Worm (Caenorhabditis elegans): ENCODE data around the gene D2062.13.
A peak's percentile ranks its signal among the peaks of the same experiment; 100 is the strongest.
"Not testable (repeated sequence)": the region's sequence is repeated elsewhere in the genome, so short reads cannot be mapped to it uniquely, and the experiment has no call there.

D2062.13 gene

DNA sequence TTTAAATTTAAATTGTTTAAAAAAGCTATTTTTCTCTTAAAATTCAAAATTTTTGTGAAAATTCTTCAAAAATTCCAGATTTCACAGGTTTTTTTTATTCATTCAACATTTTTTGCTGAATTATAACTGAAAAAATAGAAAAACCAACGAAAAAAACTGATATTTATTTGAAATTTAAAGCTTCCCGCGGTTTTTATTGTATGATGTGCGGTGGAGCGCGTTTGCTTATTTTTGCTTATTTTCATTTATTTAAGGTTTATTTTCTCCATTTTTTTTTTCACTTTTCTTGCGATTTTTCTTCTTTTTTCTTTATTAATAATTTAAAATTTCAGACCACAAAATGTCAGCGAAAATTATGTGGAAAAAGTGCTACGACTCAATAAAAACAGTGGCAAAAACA, 25.7 kb downstream of the D2062.13 start, which contains the start of gene F22E5.9:
Gene F22E5.9 (plus strand): TSS at position 327 of the 400 bp plus-strand sequence.
- TF ChIP-seq ama-1 (optimal IDR thresholded peaks at IDR 0.05) (no peak), pes-1 (GFP tag; IDR thresholded peaks at IDR 0.05) (no peak), hnd-1 (tag; optimal IDR thresholded peaks at IDR 0.05) (no peak), ceh-36 (tag; optimal IDR thresholded peaks at IDR 0.05) (no peak), sea-1 (GFP tag; conservative IDR thresholded peaks at IDR 0.05) (no peak), tbx-37 (GFP tag; conservative IDR thresholded peaks at IDR 0.05) (no peak), F13C5.2 (tag; optimal IDR thresholded peaks at IDR 0.05) (no peak), tra-4 (tag; optimal IDR thresholded peaks at IDR 0.05) (no peak), hmg-4 (GFP tag; optimal IDR thresholded peaks at IDR 0.05) (no peak), tbx-11 (GFP tag; IDR thresholded peaks at IDR 0.05) (no peak), aly-1 (tag; optimal IDR thresholded peaks at IDR 0.05) (no peak), flt-1 (GFP tag; IDR thresholded peaks at IDR 0.05) (no peak), scrt-1 (GFP tag; IDR thresholded peaks at IDR 0.05) (no peak), ets-7 (tag; optimal IDR thresholded peaks at IDR 0.05) (no peak), hmbx-1 (tag; optimal IDR thresholded peaks at IDR 0.05) (no peak), B0310.2 (tag; optimal IDR thresholded peaks at IDR 0.05) (no peak), ceh-13 (GFP tag; optimal IDR thresholded peaks at IDR 0.05) (no peak)

DNA sequence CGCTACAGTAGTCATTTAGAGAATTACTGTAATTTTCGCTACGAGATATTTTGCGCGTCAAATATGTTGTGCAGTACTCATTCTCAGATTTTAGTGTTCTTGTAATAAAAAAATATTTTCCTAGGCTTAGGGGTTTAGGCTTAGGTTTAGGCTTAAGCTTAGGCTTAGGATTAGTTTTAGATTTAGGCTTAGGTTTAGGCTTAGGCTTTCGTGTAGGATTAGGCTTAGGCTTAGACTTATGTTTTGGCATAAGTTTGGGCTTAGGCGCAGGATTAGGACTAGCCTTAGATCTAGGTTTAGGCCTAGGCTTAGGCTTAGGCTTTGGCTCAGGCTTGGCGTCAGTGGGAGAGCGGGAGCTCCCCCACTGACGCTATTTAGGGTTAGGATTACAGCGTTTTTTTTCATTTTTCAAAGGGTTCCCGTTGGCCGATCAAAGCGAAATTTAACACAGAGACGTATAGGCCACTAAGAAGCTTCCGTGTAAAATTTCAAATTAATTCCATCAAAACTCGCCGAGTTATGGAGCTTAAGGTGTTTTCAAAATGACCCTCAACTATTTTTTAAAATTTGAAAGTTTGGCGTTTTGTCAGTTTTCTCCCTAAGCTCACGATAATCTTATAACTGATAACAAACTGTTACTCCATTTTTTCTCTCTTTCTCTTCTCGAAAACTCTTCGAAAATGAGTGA, 27.2 kb downstream of the D2062.13 start, which contains the start of gene F22E5.8:
Gene F22E5.8 (plus strand): TSS at position 638 of the 688 bp plus-strand sequence.
- TF ChIP-seq ceh-36 (tag; optimal IDR thresholded peaks at IDR 0.05) (peak; percentile 58), pes-1 (GFP tag; IDR thresholded peaks at IDR 0.05) (0 out of 2 replicates have a peak, but pooled peaks have one; percentile 10)

DNA sequence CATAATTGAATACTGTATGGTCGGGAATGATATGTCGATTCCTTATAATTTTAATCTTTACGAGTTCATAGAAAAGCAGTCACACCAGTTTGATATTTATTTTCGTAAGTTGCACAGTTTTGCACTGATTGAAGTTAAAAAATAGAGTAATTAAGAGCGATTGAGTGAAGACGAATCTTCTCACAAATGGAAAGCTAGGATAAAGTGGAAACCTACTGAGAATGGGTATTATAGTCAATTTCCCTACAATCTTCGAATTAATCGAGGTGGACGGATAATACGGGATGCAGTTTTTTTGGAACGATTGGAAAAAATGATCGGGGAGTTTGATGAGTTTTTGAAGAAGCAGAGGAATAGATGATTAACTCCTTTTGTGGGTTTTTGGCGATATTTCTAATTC, 28.6 kb downstream of the D2062.13 start, which contains the start of gene F22E5.23:
Gene F22E5.23 (plus strand): TSS at position 301 of the 400 bp plus-strand sequence.
- TF ChIP-seq tra-4 (tag; optimal IDR thresholded peaks at IDR 0.05) (no peak), aly-1 (tag; optimal IDR thresholded peaks at IDR 0.05) (no peak), F13C5.2 (tag; optimal IDR thresholded peaks at IDR 0.05) (no peak), scrt-1 (GFP tag; IDR thresholded peaks at IDR 0.05) (no peak), ama-1 (optimal IDR thresholded peaks at IDR 0.05) (no peak), tbx-11 (GFP tag; IDR thresholded peaks at IDR 0.05) (no peak), sea-1 (GFP tag; conservative IDR thresholded peaks at IDR 0.05) (no peak), hmbx-1 (tag; optimal IDR thresholded peaks at IDR 0.05) (no peak), tbx-37 (GFP tag; conservative IDR thresholded peaks at IDR 0.05) (no peak), flt-1 (GFP tag; IDR thresholded peaks at IDR 0.05) (no peak), ets-7 (tag; optimal IDR thresholded peaks at IDR 0.05) (no peak), pes-1 (GFP tag; IDR thresholded peaks at IDR 0.05) (no peak), hnd-1 (tag; optimal IDR thresholded peaks at IDR 0.05) (no peak), ceh-13 (GFP tag; optimal IDR thresholded peaks at IDR 0.05) (no peak), ceh-36 (tag; optimal IDR thresholded peaks at IDR 0.05) (no peak)

DNA sequence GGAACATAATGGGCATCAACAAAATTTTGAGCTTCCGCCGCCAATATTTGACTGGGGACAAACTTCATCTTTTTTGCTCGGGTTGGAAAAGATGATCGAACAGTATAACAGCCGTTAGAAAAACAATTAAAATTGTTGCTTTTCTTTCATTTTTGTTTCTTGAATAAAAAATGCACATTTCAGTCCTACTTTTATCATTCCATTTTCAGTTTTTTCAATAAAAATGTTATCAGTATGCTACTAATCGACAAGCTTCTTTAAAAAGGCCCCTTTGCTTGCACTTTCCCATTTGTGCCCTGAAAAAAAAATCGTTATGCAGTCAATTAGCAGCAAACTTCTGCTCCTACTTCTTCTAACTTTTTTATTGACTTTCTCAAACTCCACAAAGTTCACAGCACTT, 29.4 kb downstream of the D2062.13 start, which contains the start of gene F22E5.7:
Gene F22E5.7 (plus strand): TSS at position 301 of the 400 bp plus-strand sequence.
- TF ChIP-seq pes-1 (GFP tag; IDR thresholded peaks at IDR 0.05) (no peak), ceh-36 (tag; optimal IDR thresholded peaks at IDR 0.05) (no peak), ets-7 (tag; optimal IDR thresholded peaks at IDR 0.05) (no peak), ama-1 (optimal IDR thresholded peaks at IDR 0.05) (no peak), flt-1 (GFP tag; IDR thresholded peaks at IDR 0.05) (no peak), tra-4 (tag; optimal IDR thresholded peaks at IDR 0.05) (no peak), hmbx-1 (tag; optimal IDR thresholded peaks at IDR 0.05) (no peak), sea-1 (GFP tag; conservative IDR thresholded peaks at IDR 0.05) (no peak), hmg-4 (GFP tag; optimal IDR thresholded peaks at IDR 0.05) (no peak), B0310.2 (tag; optimal IDR thresholded peaks at IDR 0.05) (no peak), tbx-11 (GFP tag; IDR thresholded peaks at IDR 0.05) (no peak), F13C5.2 (tag; optimal IDR thresholded peaks at IDR 0.05) (no peak), scrt-1 (GFP tag; IDR thresholded peaks at IDR 0.05) (no peak), hnd-1 (tag; optimal IDR thresholded peaks at IDR 0.05) (no peak)

DNA sequence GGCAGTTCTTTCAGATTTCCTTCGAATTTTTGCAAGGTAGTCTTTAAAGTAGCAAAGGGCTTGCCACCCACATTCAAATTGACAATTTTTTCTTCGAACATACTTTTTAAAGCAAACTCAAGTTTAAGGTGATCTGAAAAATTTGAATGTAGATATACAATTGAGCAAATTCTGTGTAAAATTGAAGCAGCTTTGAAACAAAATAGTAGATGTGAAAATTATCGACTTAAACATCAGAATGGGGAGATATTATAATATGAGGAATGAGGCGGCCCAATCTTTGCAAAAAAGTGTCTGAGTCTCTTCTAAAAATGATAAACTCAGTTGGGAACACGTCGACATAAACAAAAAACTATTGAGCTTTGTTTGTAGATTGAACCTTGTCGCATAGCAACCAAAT, 32.1 kb downstream of the D2062.13 start, which contains the start of gene F22E5.11:
Gene F22E5.11 (minus strand): TSS at position 101 of the 400 bp plus-strand sequence.
- TF ChIP-seq ama-1 (optimal IDR thresholded peaks at IDR 0.05) (no peak), flt-1 (GFP tag; IDR thresholded peaks at IDR 0.05) (no peak)

DNA sequence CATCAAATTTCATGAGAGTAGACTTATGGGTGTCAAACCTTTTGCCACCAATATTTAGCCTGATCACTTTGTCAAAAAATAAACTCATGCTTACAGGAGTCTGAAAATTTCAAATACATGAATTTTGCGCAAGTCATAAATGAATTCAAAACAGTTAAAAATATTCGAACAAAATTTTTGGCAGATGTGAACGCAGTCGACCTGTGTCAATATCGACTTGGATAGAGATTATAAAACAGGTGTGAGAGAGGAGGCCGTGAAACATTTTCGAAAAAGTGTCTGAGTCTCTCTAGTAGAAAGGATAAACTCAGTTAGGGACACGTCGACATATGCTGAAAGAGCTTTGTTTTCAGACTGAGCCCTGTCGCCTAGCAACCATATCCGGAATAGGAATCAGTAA, 34.4 kb downstream of the D2062.13 start, which contains the start of gene F22E5.12:
Gene F22E5.12 (minus strand): TSS at position 101 of the 400 bp plus-strand sequence.
- not testable (repeated sequence) for TF ChIP-seq F13C5.2, B0310.2, tra-4 (tag; optimal IDR thresholded peaks at IDR 0.05)

DNA sequence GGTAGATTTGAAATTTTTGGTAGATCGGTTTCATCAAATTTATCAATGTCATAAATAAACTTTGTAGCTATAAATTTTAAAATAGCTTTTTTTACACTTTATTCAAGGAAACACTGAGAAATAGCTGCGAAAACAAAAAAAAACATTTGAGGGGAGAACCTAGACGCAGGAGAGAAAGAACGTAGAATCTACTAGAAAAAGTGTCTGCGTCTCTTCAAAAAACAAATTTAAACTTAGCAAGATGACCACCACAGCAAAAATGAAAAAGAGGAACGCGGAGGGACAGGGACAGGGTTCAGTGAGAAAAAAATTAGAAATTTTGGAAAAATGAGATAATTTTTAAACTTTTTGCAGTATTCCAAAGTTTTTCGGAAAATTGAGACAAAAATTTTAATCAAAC, 36.6 kb downstream of the D2062.13 start:
- TF ChIP-seq sea-1 (GFP tag; conservative IDR thresholded peaks at IDR 0.05) (no peak), hmg-4 (GFP tag; optimal IDR thresholded peaks at IDR 0.05) (no peak), hmbx-1 (tag; optimal IDR thresholded peaks at IDR 0.05) (no peak), scrt-1 (GFP tag; IDR thresholded peaks at IDR 0.05) (no peak), ceh-36 (tag; optimal IDR thresholded peaks at IDR 0.05) (no peak)

DNA sequence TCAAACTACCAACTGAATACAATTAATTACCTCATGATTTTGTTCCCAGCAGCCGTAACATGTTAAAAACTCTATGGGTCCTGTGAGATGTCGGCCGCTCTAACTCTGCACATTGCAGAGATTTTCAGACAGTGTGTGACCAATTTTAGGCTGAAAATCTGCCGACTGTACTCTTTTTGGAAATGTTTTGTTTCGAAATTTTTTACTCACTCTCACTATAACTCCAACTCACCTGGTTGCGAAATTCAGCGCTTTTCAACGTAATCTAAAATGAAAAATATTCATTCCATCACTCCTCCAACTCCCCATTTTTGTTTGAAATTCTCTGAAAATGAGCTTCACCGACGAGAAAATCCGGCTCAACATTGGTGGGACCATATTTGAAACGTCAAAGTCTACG, 37.2 kb downstream of the D2062.13 start, which contains the start of the genes F22E5.13 and F22E5.6:
Gene F22E5.13 (minus strand): TSS at position 101 of the 400 bp plus-strand sequence.
Gene F22E5.6 (plus strand): TSS at position 297 of the 400 bp plus-strand sequence.
- TF ChIP-seq F13C5.2 (tag; optimal IDR thresholded peaks at IDR 0.05) (no peak), ceh-36 (tag; optimal IDR thresholded peaks at IDR 0.05) (no peak), sea-1 (GFP tag; conservative IDR thresholded peaks at IDR 0.05) (no peak), hmg-4 (GFP tag; optimal IDR thresholded peaks at IDR 0.05) (no peak)
